Fruit fly (Drosophila melanogaster) whole organism, embryonic: ENCODE measurements around the gene Vti1b.

Source experiments
- Aef1 ChIP-seq: fragments of 200-800 bp; sonication (Bioruptor generic); IDR thresholded peaks from 3 replicates; pipeline ENCODE4 v1.3.6; 2022; ENCODE audit warnings: missing biosample characterization, missing genetic modification characterization
- CG1024 ChIP-seq: fragments of 200-800 bp; sonication (Bioruptor generic); IDR thresholded peaks from 2 replicates; pipeline ENCODE4 v1.3.6; 2022; ENCODE audit warnings: missing biosample characterization, missing genetic modification characterization
- CG10366 ChIP-seq: fragments of 200-800 bp; sonication (Bioruptor generic); IDR thresholded peaks from 2 replicates; pipeline ENCODE4 v1.3.6; 2022; ENCODE audit warnings: missing biosample characterization, missing genetic modification characterization
- CG11085 ChIP-seq: fragments of 200-800 bp; sonication (Bioruptor generic); IDR thresholded peaks from 2 replicates; pipeline ENCODE4 v1.3.6; 2022; ENCODE audit warnings: missing biosample characterization, missing genetic modification characterization
- CG12659 ChIP-seq: fragments of 200-800 bp; sonication (Bioruptor generic); optimal IDR thresholded peaks from 3 replicates; lab custom pipeline; 2017; ENCODE audit warnings: mild to moderate bottlenecking, missing biosample characterization, missing genetic modification reagents, missing genetic modification characterization
- CG1602 ChIP-seq: fragments of 200-800 bp; sonication (Bioruptor generic); optimal IDR thresholded peaks from 3 replicates; lab custom pipeline; 2016; ENCODE audit warnings: missing biosample characterization, missing genetic modification characterization
- CG17186 ChIP-seq: fragments of 200-800 bp; sonication (Bioruptor generic); optimal IDR thresholded peaks from 3 replicates; lab custom pipeline; 2017; ENCODE audit warnings: missing biosample characterization, missing genetic modification reagents, missing genetic modification characterization
- CG17361 ChIP-seq: fragments of 200-800 bp; sonication (Bioruptor generic); IDR thresholded peaks from 3 replicates; pipeline ENCODE4 v1.3.6; 2022; ENCODE audit warnings: missing biosample characterization, missing genetic modification characterization
- CG17385 ChIP-seq: fragments of 200-800 bp; sonication (Bioruptor generic); optimal IDR thresholded peaks from 3 replicates; lab custom pipeline; 2018; ENCODE audit warnings: missing biosample characterization, mild to moderate bottlenecking, missing genetic modification characterization
- CG2712 ChIP-seq: fragments of 200-800 bp; optimal IDR thresholded peaks from 3 replicates; lab custom pipeline; 2019; ENCODE audit warnings: missing biosample characterization, mild to moderate bottlenecking, missing genetic modification characterization, moderate library complexity
- CG2889 ChIP-seq: fragments of 200-800 bp; sonication (Bioruptor generic); IDR thresholded peaks from 3 replicates; pipeline ENCODE4 v1.3.6; 2022; ENCODE audit warnings: missing biosample characterization, missing genetic modification characterization
- CG3407 ChIP-seq: fragments of 200-800 bp; sonication (Bioruptor generic); optimal IDR thresholded peaks from 2 replicates; lab custom pipeline; 2018; ENCODE audit warnings: missing biosample characterization, mild to moderate bottlenecking, missing genetic modification characterization
- CG34422 ChIP-seq: fragments of 200-800 bp; sonication (Bioruptor generic); IDR thresholded peaks from 3 replicates; pipeline ENCODE4 v1.3.6; 2022; ENCODE audit warnings: missing biosample characterization, missing genetic modification characterization
- CG7372 ChIP-seq: fragments of 200-800 bp; sonication (Bioruptor generic); IDR thresholded peaks from 2 replicates; pipeline ENCODE4 v1.3.6; 2022; ENCODE audit warnings: missing biosample characterization, missing genetic modification characterization
- CG7839 ChIP-seq: fragments of 200-800 bp; sonication (Bioruptor generic); optimal IDR thresholded peaks from 3 replicates; lab custom pipeline; 2018; ENCODE audit warnings: missing biosample characterization, mild to moderate bottlenecking, missing genetic modification characterization, moderate library complexity
- CG8478 ChIP-seq: fragments of >200 bp; optimal IDR thresholded peaks from 2 replicates; lab custom pipeline; 2018
- CG9817 ChIP-seq: fragments of 200-800 bp; sonication (Bioruptor generic); optimal IDR thresholded peaks from 2 replicates; lab custom pipeline; 2018; ENCODE audit warnings: missing biosample characterization, mild to moderate bottlenecking, missing genetic modification characterization, moderate library complexity
- Dll ChIP-seq: fragments of 200-800 bp; sonication (Bioruptor generic); IDR thresholded peaks from 4 replicates; pipeline ENCODE4 v1.3.6; 2022; ENCODE audit warnings: missing biosample characterization, missing genetic modification characterization; ENCODE audit not compliant: partially characterized antibody
- Dref ChIP-seq: fragments of 200-800 bp; sonication (Bioruptor generic); IDR thresholded peaks from 2 replicates; pipeline ENCODE4 v1.3.6; 2022; ENCODE audit warnings: missing biosample characterization, missing genetic modification characterization
- E2f2 ChIP-seq: fragments of 200-800 bp; sonication (Bioruptor generic); IDR thresholded peaks from 2 replicates; pipeline ENCODE4 v1.3.6; 2022; ENCODE audit warnings: missing biosample characterization, missing genetic modification characterization
- Eip74EF ChIP-seq, 2 experiments: fragments of 200-800 bp in 1 of 2; fragments of >200 bp in 1 of 2; sonication (Bioruptor generic) in 1 of 2; optimal IDR thresholded peaks; 2 replicates each; lab custom pipeline; 2017 to 2019; ENCODE audit warnings: missing biosample characterization in 2 of 2, missing genetic modification characterization in 2 of 2, mild to moderate bottlenecking in 1 of 2, moderate library complexity in 1 of 2
- Hand ChIP-seq: fragments of 200-800 bp; sonication (Bioruptor generic); optimal IDR thresholded peaks from 2 replicates; lab custom pipeline; 2017; ENCODE audit warnings: mild to moderate bottlenecking, missing biosample characterization, missing genetic modification reagents, missing genetic modification characterization
- NC2α ChIP-seq: fragments of 200-800 bp; sonication (Bioruptor generic); optimal IDR thresholded peaks from 2 replicates; lab custom pipeline; 2016; ENCODE audit warnings: missing biosample characterization, missing genetic modification characterization
- Nf-YC ChIP-seq: fragments of 200-800 bp; optimal IDR thresholded peaks from 3 replicates; lab custom pipeline; 2019; ENCODE audit warnings: missing biosample characterization, mild to moderate bottlenecking, missing genetic modification characterization, moderate library complexity
- Oaz ChIP-seq: fragments of 200-800 bp; sonication (Bioruptor generic); IDR thresholded peaks from 2 replicates; pipeline ENCODE4 v1.3.6; 2022; ENCODE audit warnings: missing biosample characterization, missing genetic modification characterization
- Oli ChIP-seq: fragments of 200-800 bp; sonication (Bioruptor generic); optimal IDR thresholded peaks from 2 replicates; lab custom pipeline; 2018; ENCODE audit warnings: missing biosample characterization, mild to moderate bottlenecking, missing genetic modification characterization, moderate library complexity
- Side ChIP-seq: fragments of 200-800 bp; sonication (Bioruptor generic); optimal IDR thresholded peaks from 2 replicates; lab custom pipeline; 2016; ENCODE audit warnings: missing biosample characterization, missing genetic modification characterization
- Spps ChIP-seq: fragments of 200-800 bp; sonication (Bioruptor generic); optimal IDR thresholded peaks from 2 replicates; lab custom pipeline; 2018; ENCODE audit warnings: missing biosample characterization, mild to moderate bottlenecking, missing genetic modification characterization
- Tbp ChIP-seq: fragments of >200 bp; optimal IDR thresholded peaks from 2 replicates; lab custom pipeline; 2018; ENCODE audit warnings: missing biosample characterization, missing genetic modification characterization
- Xrp1 ChIP-seq: fragments of 200-800 bp; sonication (Bioruptor generic); IDR thresholded peaks from 2 replicates; pipeline ENCODE4 v1.3.6; 2022; ENCODE audit warnings: missing biosample characterization, missing genetic modification characterization
- crol ChIP-seq: fragments of 200-800 bp; sonication (Bioruptor generic); IDR thresholded peaks from 2 replicates; pipeline ENCODE4 v1.3.6; 2022; ENCODE audit warnings: missing biosample characterization, missing genetic modification characterization
- emc ChIP-seq: fragments of 200-800 bp; sonication (Bioruptor generic); optimal IDR thresholded peaks from 2 replicates; lab custom pipeline; 2016; ENCODE audit warnings: missing biosample characterization, missing genetic modification characterization
- en ChIP-seq: fragments of 200-800 bp; sonication (Bioruptor generic); optimal IDR thresholded peaks from 2 replicates; lab custom pipeline; 2016; ENCODE audit warnings: missing biosample characterization, missing genetic modification characterization
- fd102C ChIP-seq: fragments of 200-800 bp; sonication (Bioruptor generic); optimal IDR thresholded peaks from 2 replicates; lab custom pipeline; 2018; ENCODE audit warnings: missing biosample characterization, mild to moderate bottlenecking, missing genetic modification characterization, moderate library complexity
- gce ChIP-seq: fragments of 200-800 bp; sonication (Bioruptor generic); IDR thresholded peaks from 3 replicates; pipeline ENCODE4 v1.3.6; 2022; ENCODE audit warnings: missing biosample characterization, missing genetic modification characterization
- ind ChIP-seq: fragments of 200-800 bp; sonication (Bioruptor generic); optimal IDR thresholded peaks from 3 replicates; lab custom pipeline; 2016; ENCODE audit warnings: missing biosample characterization, missing genetic modification characterization
- lmd ChIP-seq: fragments of 200-800 bp; sonication (Bioruptor generic); IDR thresholded peaks from 2 replicates; pipeline ENCODE4 v1.3.6; 2022; ENCODE audit warnings: missing biosample characterization, missing genetic modification characterization
- mld ChIP-seq: fragments of 200-800 bp; sonication (Bioruptor generic); IDR thresholded peaks from 3 replicates; pipeline ENCODE4 v1.3.6; 2022; ENCODE audit warnings: missing biosample characterization, missing genetic modification characterization; ENCODE audit not compliant: partially characterized antibody
- oc ChIP-seq: fragments of 200-800 bp; sonication (Bioruptor generic); optimal IDR thresholded peaks from 2 replicates; lab custom pipeline; 2018; ENCODE audit warnings: missing biosample characterization, mild to moderate bottlenecking, missing genetic modification characterization, moderate library complexity
- ranshi ChIP-seq: fragments of 200-800 bp; sonication (Bioruptor generic); IDR thresholded peaks from 2 replicates; pipeline ENCODE4 v1.3.6; 2022; ENCODE audit warnings: missing biosample characterization, missing genetic modification characterization
- sc ChIP-seq, 3 experiments: fragments of >200 bp in 2 of 3; fragments of 200-800 bp in 1 of 3; sonication (Bioruptor generic) in 1 of 3; optimal IDR thresholded peaks; 2 replicates in 2 of 3; 3 replicates in 1 of 3; lab custom pipeline; 2017; ENCODE audit warnings: mild to moderate bottlenecking in 1 of 3, missing biosample characterization in 1 of 3, missing genetic modification characterization in 1 of 3, missing genetic modification reagents in 1 of 3
- slou ChIP-seq: fragments of 200-800 bp; sonication (Bioruptor generic); optimal IDR thresholded peaks from 3 replicates; lab custom pipeline; 2016; ENCODE audit warnings: missing biosample characterization, missing genetic modification characterization
- so ChIP-seq: fragments of 200-800 bp; sonication (Bioruptor generic); IDR thresholded peaks from 3 replicates; pipeline ENCODE4 v1.3.6; 2022; ENCODE audit warnings: missing biosample characterization, missing genetic modification characterization
- stc ChIP-seq: fragments of 200-800 bp; sonication (Bioruptor generic); IDR thresholded peaks from 2 replicates; pipeline ENCODE4 v1.3.6; 2022; ENCODE audit warnings: missing biosample characterization, missing genetic modification characterization
- tap ChIP-seq: fragments of 200-800 bp; optimal IDR thresholded peaks from 3 replicates; lab custom pipeline; 2019; ENCODE audit warnings: missing biosample characterization, mild to moderate bottlenecking, missing genetic modification characterization, moderate library complexity
- tio ChIP-seq: fragments of 200-800 bp; sonication (Bioruptor generic); optimal IDR thresholded peaks from 2 replicates; lab custom pipeline; 2017; ENCODE audit warnings: missing biosample characterization, missing genetic modification characterization, inconsistent platforms
- vvl ChIP-seq: fragments of 200-800 bp; sonication (Bioruptor generic); IDR thresholded peaks from 2 replicates; pipeline ENCODE4 v1.3.6; 2022; ENCODE audit warnings: missing biosample characterization, missing genetic modification characterization
- wdn ChIP-seq: fragments of 200-800 bp; sonication (Bioruptor generic); IDR thresholded peaks from 2 replicates; pipeline ENCODE4 v1.3.6; 2022; ENCODE audit warnings: missing biosample characterization, missing genetic modification characterization
- wor ChIP-seq: fragments of 200-800 bp; sonication (Bioruptor generic); IDR thresholded peaks from 2 replicates; pipeline ENCODE4 v1.3.6; 2022; ENCODE audit warnings: missing biosample characterization, missing genetic modification characterization
- zfh2 ChIP-seq: fragments of 200-800 bp; sonication (Bioruptor generic); optimal IDR thresholded peaks from 2 replicates; lab custom pipeline; 2016; ENCODE audit warnings: missing biosample characterization, missing genetic modification characterization

Vti1b gene

dm6 chr3R:18398954-18399697 lies 2.3 kb downstream of the Vti1b start, which contains the start of gene Vha100-2 (continued):
- TF ChIP-seq Spps (tag; lab: Kevin White, UChicago) (no peak), CG17385 (peak; percentile 20), wor (no peak), Oaz (GFP tag; lab: Robert Waterston, UW) (no peak), Hand (GFP tag; lab: Kevin White, UChicago) (peak; percentile 35), slou (GFP tag; lab: Kevin White, UChicago) (no peak), CG2889 (GFP tag; lab: Robert Waterston, UW) (no peak), NC2α (GFP tag; lab: Kevin White, UChicago) (no peak), CG1602 (no peak), en (no peak), CG7839 (tag; lab: Kevin White, UChicago) (peak; percentile 1), CG7372 (no peak), mld (GFP tag; lab: Robert Waterston, UW) (0 out of 3 replicates have a peak, but pooled peaks have one; percentile 16), tio (no peak), CG3407 (GFP tag; lab: Kevin White, UChicago) (no peak), ranshi (GFP tag; lab: Robert Waterston, UW) (no peak; the same call in 1 of the 2 replicates), CG10366 (GFP tag; lab: Robert Waterston, UW) (peak; percentile 31), CG34422 (GFP tag; lab: Robert Waterston, UW) (peak; percentile 42; the same call in 2 of the 3 replicates), CG11085 (GFP tag; lab: Robert Waterston, UW) (peak; percentile 27; the same call in 1 of the 2 replicates), Side (GFP tag; lab: Kevin White, UChicago) (peak; percentile 13), emc (GFP tag; lab: Kevin White, UChicago) (no peak), CG9817 (tag; lab: Kevin White, UChicago) (no peak), Nf-YC (peak; percentile 50), wdn (GFP tag; lab: Robert Waterston, UW) (no peak), Tbp (no peak), vvl (GFP tag; lab: Robert Waterston, UW) (peak; percentile 28), Eip74EF (GFP tag; optimal IDR thresholded peaks at IDR 0.05; lab: Kevin White, UChicago) (no peak), zfh2 (GFP tag; lab: Kevin White, UChicago) (no peak), crol (0 out of 2 replicates have a peak, but pooled peaks have one; percentile 1), CG1024 (GFP tag; lab: Robert Waterston, UW) (peak; percentile 13; the same call in 1 of the 2 replicates), Aef1 (GFP tag; lab: Robert Waterston, UW) (peak; percentile 36; the same call in 2 of the 3 replicates), oc (tag; lab: Kevin White, UChicago) (no peak), Xrp1 (0 out of 2 replicates have a peak, but pooled peaks have one; percentile 6), Dref (peak; percentile 45), stc (GFP tag; lab: Robert Waterston, UW) (no peak), so (peak; percentile 70; the same call in 2 of the 3 replicates), CG2712 (tag; lab: Kevin White, UChicago) (no peak), tap (tag; lab: Kevin White, UChicago) (no peak), Dll (GFP tag; lab: Robert Waterston, UW) (no peak), CG17186 (GFP tag; lab: Kevin White, UChicago) (peak; percentile 68), E2f2 (peak; percentile 67), sc (optimal IDR thresholded peaks at IDR 0.05; lab: Kevin White, UChicago) (no peak), sc (GFP tag; optimal IDR thresholded peaks at IDR 0.05; lab: Kevin White, UChicago) (peak; percentile 4), gce (GFP tag; lab: Robert Waterston, UW) (peak; percentile 67; the same call in 2 of the 3 replicates), ind (GFP tag; lab: Kevin White, UChicago) (peak; percentile 51), fd102C (GFP tag; lab: Kevin White, UChicago) (no peak), Oli (tag; lab: Kevin White, UChicago) (peak; percentile 23), lmd (GFP tag; lab: Robert Waterston, UW) (no peak; the same call in 1 of the 2 replicates), CG8478 (no peak), CG12659 (GFP tag; lab: Kevin White, UChicago) (peak; percentile 61), CG17361 (peak; percentile 51; the same call in 2 of the 3 replicates)
